Worm (Caenorhabditis elegans): ENCODE results near the gene rpn-12.
A peak's percentile ranks its signal among the peaks of the same experiment; 100 is the strongest.

Gene rpn-12

ce11 chrII:11621576-11621975 lies 31.3 kb upstream of the rpn-12 start:
- no peak for TF ChIP-seq php-3 (GFP tag; IDR thresholded peaks at IDR 0.05)
- no peak for TF ChIP-seq ceh-82 (tag; optimal IDR thresholded peaks at IDR 0.05)
- TF ChIP-seq F26F4.8 (GFP tag; conservative IDR thresholded peaks at IDR 0.05), result no peak
- TF ChIP-seq nhr-41 (GFP tag; IDR thresholded peaks at IDR 0.05), result no peak
- no peak for TF ChIP-seq nhr-42 (GFP tag; IDR thresholded peaks at IDR 0.05)
- no peak for TF ChIP-seq unc-62 (GFP tag; optimal IDR thresholded peaks at IDR 0.05 in 1 of 2)
- TF ChIP-seq unc-62 (tag; optimal IDR thresholded peaks at IDR 0.05), result no peak
- no peak for TF ChIP-seq ceh-62 (tag; optimal IDR thresholded peaks at IDR 0.05)
- TF ChIP-seq ztf-11 (tag; optimal IDR thresholded peaks at IDR 0.05), result no peak
- TF ChIP-seq daf-16 (GFP tag; optimal IDR thresholded peaks at IDR 0.05), result peak in 1 of 2 experiments; percentile 11
- no peak for TF ChIP-seq daf-16 (tag; optimal IDR thresholded peaks at IDR 0.05)
- TF ChIP-seq mdt-29 (GFP tag; IDR thresholded peaks at IDR 0.05), result no peak
- peak; percentile 19 for TF ChIP-seq dve-1 (tag; optimal IDR thresholded peaks at IDR 0.05; ENCODE audit: insufficient read depth)
- TF ChIP-seq R02D3.7 (tag; optimal IDR thresholded peaks at IDR 0.05), result no peak
- no peak for TF ChIP-seq F44E2.7 (GFP tag; IDR thresholded peaks at IDR 0.05)
- no peak for TF ChIP-seq zag-1 (tag; optimal IDR thresholded peaks at IDR 0.05)
- TF ChIP-seq mxl-2 (GFP tag; conservative IDR thresholded peaks at IDR 0.05), result no peak
- no peak for TF ChIP-seq T20F7.1 (GFP tag; optimal IDR thresholded peaks at IDR 0.05)
- TF ChIP-seq Y105C5A.15 (GFP tag; IDR thresholded peaks at IDR 0.05), result no peak
- TF ChIP-seq rbr-2 (tag; optimal IDR thresholded peaks at IDR 0.05), result peak; percentile 43
- no peak for TF ChIP-seq set-16 (GFP tag; IDR thresholded peaks at IDR 0.05)
- TF ChIP-seq spr-1 (tag; optimal IDR thresholded peaks at IDR 0.05), result no peak
- no peak for TF ChIP-seq arid-1 (GFP tag; conservative IDR thresholded peaks at IDR 0.05)
- no peak for TF ChIP-seq nhr-77 (tag; optimal IDR thresholded peaks at IDR 0.05)
- no peak for TF ChIP-seq ama-1 (optimal IDR thresholded peaks at IDR 0.05)
- no peak for TF ChIP-seq unc-39 (tag; optimal IDR thresholded peaks at IDR 0.05)
- TF ChIP-seq hmg-1.1 (GFP tag; IDR thresholded peaks at IDR 0.05), result peak; percentile 51
- no peak for TF ChIP-seq nhr-28 (tag; optimal IDR thresholded peaks at IDR 0.05)
- TF ChIP-seq fos-1 (tag; optimal IDR thresholded peaks at IDR 0.05), result no peak
- peak in 1 of 2 experiments; percentile 37 for TF ChIP-seq lsy-2 (tag; optimal IDR thresholded peaks at IDR 0.05)
- TF ChIP-seq zip-2 (tag; optimal IDR thresholded peaks at IDR 0.05), result no peak
- TF ChIP-seq lin-15B (tag; optimal IDR thresholded peaks at IDR 0.05), result no peak
- peak in 1 of 2 experiments; percentile 18 for TF ChIP-seq hif-1 (tag; optimal IDR thresholded peaks at IDR 0.05)
- no peak for TF ChIP-seq nhr-10 (tag; optimal IDR thresholded peaks at IDR 0.05)
- no peak for TF ChIP-seq ceh-20 (GFP tag; IDR thresholded peaks at IDR 0.05)
- no peak for TF ChIP-seq pqm-1 (tag; optimal IDR thresholded peaks at IDR 0.05)
- no peak for TF ChIP-seq dpl-1 (GFP tag; optimal IDR thresholded peaks at IDR 0.05)
- TF ChIP-seq saeg-2 (GFP tag; IDR thresholded peaks at IDR 0.05), result no peak
- TF ChIP-seq vab-7 (GFP tag; IDR thresholded peaks at IDR 0.05), result no peak
- no peak for TF ChIP-seq nhr-111 (GFP tag; optimal IDR thresholded peaks at IDR 0.05)
- no peak for TF ChIP-seq tra-1 (GFP tag; IDR thresholded peaks at IDR 0.05)
- no peak for TF ChIP-seq ceh-44 (GFP tag; IDR thresholded peaks at IDR 0.05)
- TF ChIP-seq hlh-30 (tag; optimal IDR thresholded peaks at IDR 0.05; ENCODE audit: insufficient read depth), result peak; percentile 46
- TF ChIP-seq gei-8 (GFP tag; optimal IDR thresholded peaks at IDR 0.05), result no peak
- TF ChIP-seq ceh-28 (tag; optimal IDR thresholded peaks at IDR 0.05), result no peak
- no peak for TF ChIP-seq sdz-12 (GFP tag; optimal IDR thresholded peaks at IDR 0.05)
- TF ChIP-seq egl-43 (GFP tag; IDR thresholded peaks at IDR 0.05), result 0 out of 2 replicates have a peak, but pooled peaks have one; percentile 12
- TF ChIP-seq nhr-11 (tag; optimal IDR thresholded peaks at IDR 0.05), result no peak
- no peak for TF ChIP-seq jun-1 (tag; optimal IDR thresholded peaks at IDR 0.05)
- no peak for TF ChIP-seq egl-27 (tag; optimal IDR thresholded peaks at IDR 0.05)
- no peak for TF ChIP-seq F49E8.2 (tag; optimal IDR thresholded peaks at IDR 0.05; ENCODE audit: borderline replicate concordance)
- TF ChIP-seq cey-2 (tag; optimal IDR thresholded peaks at IDR 0.05; ENCODE audit: borderline replicate concordance, insufficient read depth), result no peak
- no peak for TF ChIP-seq madf-9 (GFP tag; conservative IDR thresholded peaks at IDR 0.05)
